Fruit fly (Drosophila melanogaster) Kc167 (cell line): ENCODE measurements around the gene Gba1a.

ENCODE experiments used
- insv ChIP-seq: fragments of >200 bp; optimal IDR thresholded peaks from 3 replicates; lab custom pipeline; 2018; ENCODE audit warnings: missing external identifiers
- psq ChIP-seq: fragments of >200 bp; optimal IDR thresholded peaks from 2 replicates; lab custom pipeline; 2017; ENCODE audit warnings: missing external identifiers
- ttk ChIP-seq: sonication (Bioruptor generic); optimal IDR thresholded peaks from 2 replicates; lab custom pipeline; 2017; ENCODE audit warnings: missing external identifiers

DNA sequence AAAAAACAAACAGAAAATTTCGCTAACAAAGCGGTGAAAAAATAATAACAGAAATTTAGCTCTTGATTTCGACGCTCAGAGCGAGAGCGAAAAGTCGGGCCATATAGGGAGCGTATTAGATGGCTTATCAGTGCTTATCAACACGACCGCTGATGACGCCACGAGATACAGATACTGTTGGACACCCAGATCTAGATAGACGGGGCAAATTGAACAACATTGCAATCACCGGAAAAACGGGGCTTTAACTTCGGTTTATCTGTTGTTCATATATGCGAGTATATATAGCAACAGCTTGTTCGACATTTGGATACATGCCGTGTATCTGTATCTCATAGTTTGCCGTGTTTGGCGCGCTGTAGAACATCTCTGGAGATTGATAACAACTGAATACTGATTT, 31.8 kb upstream of the Gba1a start:
- TF ChIP-seq insv (lab: Kevin White, UChicago) (no peak), psq (no peak), ttk (lab: Kevin White, UChicago) (no peak)
